Fruit fly (Drosophila melanogaster) whole organism, embryonic: ENCODE measurements around the gene CG31219.

Experiments used
- ATbp ChIP-seq: fragments of 200-800 bp; sonication (Bioruptor generic); optimal IDR thresholded peaks from 2 replicates; lab custom pipeline; 2017; ENCODE audit warnings: missing biosample characterization, mild to moderate bottlenecking, missing genetic modification characterization, missing genetic modification reagents
- Adf1 ChIP-seq: fragments of 200-800 bp; sonication (Bioruptor generic); IDR thresholded peaks from 2 replicates; pipeline ENCODE4 v1.3.6; 2022; ENCODE audit warnings: missing biosample characterization, missing genetic modification characterization
- Aef1 ChIP-seq: fragments of 200-800 bp; sonication (Bioruptor generic); IDR thresholded peaks from 3 replicates; pipeline ENCODE4 v1.3.6; 2022; ENCODE audit warnings: missing biosample characterization, missing genetic modification characterization
- Asciz ChIP-seq: fragments of 200-800 bp; sonication (Bioruptor generic); optimal IDR thresholded peaks from 2 replicates; lab custom pipeline; 2017; ENCODE audit warnings: missing biosample characterization, mild to moderate bottlenecking, missing genetic modification characterization, missing genetic modification reagents
- Awh ChIP-seq: fragments of 200-800 bp; sonication (Bioruptor generic); IDR thresholded peaks from 2 replicates; pipeline ENCODE4, ENCODE4 v1.3.6; 2022; ENCODE audit warnings: missing biosample characterization, missing genetic modification characterization
- CG11085 ChIP-seq: fragments of 200-800 bp; sonication (Bioruptor generic); IDR thresholded peaks from 2 replicates; pipeline ENCODE4 v1.3.6; 2022; ENCODE audit warnings: missing biosample characterization, missing genetic modification characterization
- CG11560 ChIP-seq: fragments of 200-800 bp; sonication (Bioruptor generic); IDR thresholded peaks from 3 replicates; pipeline ENCODE4 v1.3.6; 2022; ENCODE audit warnings: missing biosample characterization, missing genetic modification characterization
- CG12155 ChIP-seq: fragments of 200-800 bp; sonication (Bioruptor generic); optimal IDR thresholded peaks from 3 replicates; lab custom pipeline; 2016; ENCODE audit warnings: missing biosample characterization, missing genetic modification characterization
- CG14014 ChIP-seq: fragments of 200-800 bp; sonication (Bioruptor generic); IDR thresholded peaks from 2 replicates; pipeline ENCODE4 v1.3.6; 2022; ENCODE audit warnings: missing biosample characterization, missing genetic modification characterization
- CG17802 ChIP-seq: fragments of 200-800 bp; sonication (Bioruptor generic); optimal IDR thresholded peaks from 2 replicates; lab custom pipeline; 2018; ENCODE audit warnings: missing biosample characterization, mild to moderate bottlenecking, missing genetic modification characterization, moderate library complexity
- CG2129 ChIP-seq: fragments of 200-800 bp; sonication (Bioruptor generic); IDR thresholded peaks from 2 replicates; pipeline ENCODE4 v1.3.6; 2022; ENCODE audit warnings: missing biosample characterization, missing genetic modification characterization; ENCODE audit not compliant: partially characterized antibody
- CG30431 ChIP-seq: fragments of 200-800 bp; sonication (Bioruptor generic); optimal IDR thresholded peaks from 2 replicates; lab custom pipeline; 2017; ENCODE audit warnings: missing biosample characterization, missing genetic modification characterization
- CG31365 ChIP-seq: fragments of 200-800 bp; sonication (Bioruptor generic); optimal IDR thresholded peaks from 2 replicates; lab custom pipeline; 2018; ENCODE audit warnings: missing biosample characterization, mild to moderate bottlenecking, missing genetic modification characterization
- CG3407 ChIP-seq: fragments of 200-800 bp; sonication (Bioruptor generic); optimal IDR thresholded peaks from 2 replicates; lab custom pipeline; 2018; ENCODE audit warnings: missing biosample characterization, mild to moderate bottlenecking, missing genetic modification characterization
- CG34224 ChIP-seq: fragments of 200-800 bp; sonication (Bioruptor generic); IDR thresholded peaks from 3 replicates; pipeline ENCODE4 v1.3.6; 2022; ENCODE audit warnings: missing biosample characterization, missing genetic modification characterization; ENCODE audit not compliant: partially characterized antibody
- CG6813 ChIP-seq: fragments of 200-800 bp; sonication (Bioruptor generic); optimal IDR thresholded peaks from 2 replicates; lab custom pipeline; 2017; ENCODE audit warnings: missing biosample characterization, missing genetic modification characterization, mild to moderate bottlenecking, moderate library complexity, missing genetic modification reagents
- CG7357 ChIP-seq: fragments of 200-800 bp; sonication (Bioruptor generic); IDR thresholded peaks from 3 replicates; pipeline ENCODE4 v1.3.6; 2022; ENCODE audit warnings: missing biosample characterization, missing genetic modification characterization
- CG7372 ChIP-seq: fragments of 200-800 bp; sonication (Bioruptor generic); IDR thresholded peaks from 2 replicates; pipeline ENCODE4 v1.3.6; 2022; ENCODE audit warnings: missing biosample characterization, missing genetic modification characterization
- CG8388 ChIP-seq: fragments of 200-800 bp; sonication (Bioruptor generic); optimal IDR thresholded peaks from 2 replicates; lab custom pipeline; 2019; ENCODE audit warnings: missing biosample characterization, mild to moderate bottlenecking, missing genetic modification characterization, moderate library complexity
- CG9215 ChIP-seq: fragments of 200-800 bp; sonication (Bioruptor generic); IDR thresholded peaks from 2 replicates; pipeline ENCODE4 v1.3.6; 2022; ENCODE audit warnings: missing biosample characterization, missing genetic modification characterization
- CG9609 ChIP-seq: fragments of 200-800 bp; sonication (Bioruptor generic); optimal IDR thresholded peaks from 3 replicates; lab custom pipeline; 2016; ENCODE audit warnings: missing biosample characterization, missing genetic modification characterization
- CG9817 ChIP-seq: fragments of 200-800 bp; sonication (Bioruptor generic); optimal IDR thresholded peaks from 2 replicates; lab custom pipeline; 2018; ENCODE audit warnings: missing biosample characterization, mild to moderate bottlenecking, missing genetic modification characterization, moderate library complexity
- Drgx ChIP-seq: fragments of 200-800 bp; sonication (Bioruptor generic); IDR thresholded peaks from 2 replicates; pipeline ENCODE4 v1.3.6; 2022; ENCODE audit warnings: missing biosample characterization, missing genetic modification characterization
- Eip74EF ChIP-seq, 2 experiments: fragments of 200-800 bp in 1 of 2; fragments of >200 bp in 1 of 2; sonication (Bioruptor generic) in 1 of 2; optimal IDR thresholded peaks; 2 replicates each; lab custom pipeline; 2017 to 2019; ENCODE audit warnings: missing biosample characterization in 2 of 2, missing genetic modification characterization in 2 of 2, mild to moderate bottlenecking in 1 of 2, moderate library complexity in 1 of 2
- Ets65A ChIP-seq: fragments of 200-800 bp; sonication (Bioruptor generic); peaks from one replicate; lab custom pipeline; 2016; ENCODE audit warnings: missing biosample characterization, missing genetic modification characterization
- HLH4C ChIP-seq: fragments of 200-800 bp; sonication (Bioruptor generic); IDR thresholded peaks from 3 replicates; pipeline ENCODE4 v1.3.6; 2022; ENCODE audit warnings: missing biosample characterization, missing genetic modification characterization; ENCODE audit not compliant: partially characterized antibody
- Jarid2 ChIP-seq: fragments of 200-800 bp; sonication (Bioruptor generic); optimal IDR thresholded peaks from 3 replicates; lab custom pipeline; 2017; ENCODE audit warnings: mild to moderate bottlenecking, missing biosample characterization, missing genetic modification reagents, missing genetic modification characterization
- Nf-YB ChIP-seq: fragments of 200-800 bp; sonication (Bioruptor generic); optimal IDR thresholded peaks from 3 replicates; lab custom pipeline; 2019; ENCODE audit warnings: missing biosample characterization, mild to moderate bottlenecking, missing genetic modification characterization, moderate library complexity
- Scr ChIP-seq: fragments of 200-800 bp; sonication (Bioruptor generic); IDR thresholded peaks from 2 replicates; pipeline ENCODE4 v1.3.6; 2022; ENCODE audit warnings: missing biosample characterization, missing genetic modification characterization; ENCODE audit not compliant: partially characterized antibody
- YL-1 ChIP-seq: fragments of 200-800 bp; sonication (Bioruptor generic); optimal IDR thresholded peaks from 3 replicates; lab custom pipeline; 2017; ENCODE audit warnings: missing biosample characterization, mild to moderate bottlenecking, missing genetic modification characterization
- abd-A ChIP-seq: fragments of 200-800 bp; sonication (Bioruptor generic); optimal IDR thresholded peaks from 3 replicates; lab custom pipeline; 2019; ENCODE audit warnings: missing biosample characterization, mild to moderate bottlenecking, missing genetic modification characterization, moderate library complexity
- ara ChIP-seq: fragments of 200-800 bp; sonication (Bioruptor generic); IDR thresholded peaks from 2 replicates; pipeline ENCODE4 v1.3.6; 2022; ENCODE audit warnings: missing biosample characterization, missing genetic modification characterization
- bowl ChIP-seq: fragments of 200-800 bp; sonication (Bioruptor generic); IDR thresholded peaks from 2 replicates; pipeline ENCODE4 v1.3.6; 2022; ENCODE audit warnings: missing biosample characterization, missing genetic modification characterization
- cas ChIP-seq: fragments of 200-800 bp; sonication (Bioruptor generic); IDR thresholded peaks from 2 replicates; pipeline ENCODE4 v1.3.6; 2022; ENCODE audit warnings: missing biosample characterization, missing genetic modification characterization
- ci ChIP-seq: fragments of 200-800 bp; sonication (Bioruptor generic); IDR thresholded peaks from 3 replicates; pipeline ENCODE4 v1.3.6; 2022; ENCODE audit warnings: missing biosample characterization, missing genetic modification characterization
- dati ChIP-seq: fragments of 200-800 bp; sonication (Bioruptor generic); IDR thresholded peaks from 2 replicates; pipeline ENCODE4 v1.3.6; 2022; ENCODE audit warnings: missing biosample characterization, missing genetic modification characterization
- dysf ChIP-seq: fragments of 200-800 bp; sonication (Bioruptor generic); IDR thresholded peaks from 3 replicates; pipeline ENCODE4 v1.3.6; 2022; ENCODE audit warnings: missing biosample characterization, missing genetic modification characterization
- en ChIP-seq: fragments of 200-800 bp; sonication (Bioruptor generic); optimal IDR thresholded peaks from 2 replicates; lab custom pipeline; 2016; ENCODE audit warnings: missing biosample characterization, missing genetic modification characterization
- gro ChIP-seq: fragments of 200-800 bp; sonication (Bioruptor generic); optimal IDR thresholded peaks from 2 replicates; lab custom pipeline; 2016; ENCODE audit warnings: missing biosample characterization, missing genetic modification characterization
- gt ChIP-seq: fragments of 200-800 bp; sonication (Bioruptor generic); IDR thresholded peaks from 2 replicates; pipeline ENCODE4 v1.3.6; 2022; ENCODE audit warnings: missing biosample characterization, missing genetic modification characterization
- jigr1 ChIP-seq: fragments of 200-800 bp; sonication (Bioruptor generic); IDR thresholded peaks from 3 replicates; pipeline ENCODE4 v1.3.6; 2022; ENCODE audit warnings: missing biosample characterization, missing genetic modification characterization
- kay ChIP-seq: fragments of 200-800 bp; sonication (Bioruptor generic); optimal IDR thresholded peaks from 2 replicates; lab custom pipeline; 2016; ENCODE audit warnings: missing biosample characterization, missing genetic modification characterization
- mirr ChIP-seq: fragments of 200-800 bp; sonication (Bioruptor generic); optimal IDR thresholded peaks from 3 replicates; lab custom pipeline; 2018; ENCODE audit warnings: missing biosample characterization, mild to moderate bottlenecking, missing genetic modification characterization
- nerfin-1 ChIP-seq: fragments of 200-800 bp; sonication (Bioruptor generic); optimal IDR thresholded peaks from 3 replicates; lab custom pipeline; 2019; ENCODE audit warnings: missing biosample characterization, mild to moderate bottlenecking, missing genetic modification characterization, moderate library complexity
- nom ChIP-seq: fragments of 200-800 bp; sonication (Bioruptor generic); optimal IDR thresholded peaks from 2 replicates; lab custom pipeline; 2017; ENCODE audit warnings: missing biosample characterization, missing genetic modification characterization, mild to moderate bottlenecking, moderate library complexity, missing genetic modification reagents
- onecut ChIP-seq: fragments of 200-800 bp; sonication (Bioruptor generic); IDR thresholded peaks from 2 replicates; pipeline ENCODE4 v1.3.6; 2022; ENCODE audit warnings: missing biosample characterization, missing genetic modification characterization
- pho ChIP-seq: fragments of 200-800 bp; sonication (Bioruptor generic); optimal IDR thresholded peaks from 2 replicates; lab custom pipeline; 2016; ENCODE audit warnings: missing biosample characterization, missing genetic modification characterization
- sim ChIP-seq: fragments of 200-800 bp; sonication (Bioruptor generic); IDR thresholded peaks from 2 replicates; pipeline ENCODE4 v1.3.6; 2022; ENCODE audit warnings: missing biosample characterization, missing genetic modification characterization
- stc ChIP-seq: fragments of 200-800 bp; sonication (Bioruptor generic); IDR thresholded peaks from 2 replicates; pipeline ENCODE4 v1.3.6; 2022; ENCODE audit warnings: missing biosample characterization, missing genetic modification characterization
- tap ChIP-seq: fragments of 200-800 bp; optimal IDR thresholded peaks from 3 replicates; lab custom pipeline; 2019; ENCODE audit warnings: missing biosample characterization, mild to moderate bottlenecking, missing genetic modification characterization, moderate library complexity

CG31219 gene

DNA sequence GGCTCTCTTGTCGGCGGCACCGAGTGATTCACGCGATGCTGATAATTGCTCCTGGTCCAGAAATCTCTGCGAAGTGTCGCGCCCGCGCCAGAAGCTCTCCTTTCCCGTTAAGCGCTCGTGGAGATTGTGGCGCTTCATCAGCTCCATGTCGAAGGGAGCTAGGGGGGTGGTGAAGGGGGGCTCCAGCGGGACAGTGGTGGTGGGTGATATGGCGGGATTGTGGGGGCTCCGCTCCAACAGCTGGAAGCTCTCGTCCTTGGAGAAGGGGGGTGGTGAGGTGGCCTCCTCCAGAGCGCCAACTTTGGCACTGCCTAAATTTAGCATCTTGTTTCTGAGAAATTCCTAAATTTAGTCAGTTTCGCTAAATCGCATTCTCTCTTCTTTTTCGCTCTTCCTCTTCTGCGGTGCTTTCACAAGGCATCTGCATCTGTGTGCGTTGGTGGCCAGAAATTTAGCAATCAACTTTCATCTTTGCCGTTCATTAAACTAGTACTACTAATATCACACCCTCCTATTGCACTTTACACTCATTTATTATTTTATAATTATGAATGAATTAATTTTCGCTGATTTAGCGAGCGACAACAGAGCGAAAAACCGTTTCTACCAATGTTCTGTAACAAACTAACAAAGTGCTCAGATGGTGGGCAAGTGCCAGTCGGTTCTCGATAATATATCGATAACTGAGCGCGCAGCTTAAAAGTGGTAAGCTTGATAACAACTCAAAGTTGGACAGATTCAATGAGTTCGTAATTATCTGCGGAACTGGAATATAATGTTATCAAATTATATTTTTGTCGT, 8.5 kb upstream of the CG31219 start, which contains the start of gene subdued (continued):
- TF ChIP-seq CG9215 (no peak), dati (GFP tag; lab: Robert Waterston, UW) (no peak), bowl (GFP tag; lab: Robert Waterston, UW) (no peak), CG6813 (GFP tag; lab: Kevin White, UChicago) (peak; percentile 4), Nf-YB (GFP tag; lab: Kevin White, UChicago) (no peak), CG14014 (GFP tag; lab: Robert Waterston, UW) (no peak), Awh (GFP tag; lab: Robert Waterston, UW) (no peak), nerfin-1 (tag; lab: Kevin White, UChicago) (no peak), ara (GFP tag; lab: Robert Waterston, UW) (0 out of 2 replicates have a peak, but pooled peaks have one; percentile 30), abd-A (tag; lab: Kevin White, UChicago) (no peak), Adf1 (GFP tag; lab: Robert Waterston, UW) (no peak), gt (GFP tag; lab: Robert Waterston, UW) (no peak), Drgx (GFP tag; lab: Robert Waterston, UW) (no peak), mirr (no peak), stc (GFP tag; lab: Robert Waterston, UW) (no peak), Eip74EF (GFP tag; optimal IDR thresholded peaks at IDR 0.05; lab: Kevin White, UChicago) (no peak), sim (GFP tag; lab: Robert Waterston, UW) (no peak), CG3407 (GFP tag; lab: Kevin White, UChicago) (no peak), CG17802 (tag; lab: Kevin White, UChicago) (no peak), tap (tag; lab: Kevin White, UChicago) (no peak), Jarid2 (GFP tag; lab: Kevin White, UChicago) (no peak), dysf (GFP tag; lab: Robert Waterston, UW) (no peak), Asciz (GFP tag; lab: Kevin White, UChicago) (no peak), CG9817 (tag; lab: Kevin White, UChicago) (no peak), jigr1 (GFP tag; lab: Robert Waterston, UW) (no peak), ci (GFP tag; lab: Robert Waterston, UW) (peak; percentile 57; the same call in 1 of the 3 replicates), CG11085 (GFP tag; lab: Robert Waterston, UW) (no peak), CG7357 (GFP tag; lab: Robert Waterston, UW) (no peak), nom (GFP tag; lab: Kevin White, UChicago) (no peak), CG7372 (GFP tag; lab: Robert Waterston, UW) (no peak), CG30431 (GFP tag; lab: Kevin White, UChicago) (no peak), kay (GFP tag; lab: Kevin White, UChicago) (no peak), cas (GFP tag; lab: Robert Waterston, UW) (no peak), CG8388 (no peak), onecut (GFP tag; lab: Robert Waterston, UW) (no peak), en (GFP tag; lab: Kevin White, UChicago) (no peak), gro (GFP tag; lab: Kevin White, UChicago) (no peak), Scr (GFP tag; lab: Robert Waterston, UW) (no peak), CG11560 (no peak), HLH4C (GFP tag; lab: Robert Waterston, UW) (peak; percentile 65), YL-1 (GFP tag; lab: Kevin White, UChicago) (peak; percentile 15), Ets65A (no peak), CG2129 (GFP tag; lab: Robert Waterston, UW) (no peak; the same call in 1 of the 2 replicates), CG9609 (GFP tag; lab: Kevin White, UChicago) (no peak), Aef1 (GFP tag; lab: Robert Waterston, UW) (no peak), pho (GFP tag; lab: Kevin White, UChicago) (no peak), CG31365 (no peak), ATbp (GFP tag; lab: Kevin White, UChicago) (no peak), CG34224 (peak; percentile 60; the same call in 1 of the 3 replicates), CG12155 (GFP tag; lab: Kevin White, UChicago) (no peak)
